Fruit fly (Drosophila melanogaster): ENCODE data around the gene Amun.

Gene Amun

dm6 chrX:11715937-11716730, 769 bp upstream of the Amun start (continued):
- TF ChIP-seq woc (GFP tag; optimal IDR thresholded peaks at IDR 0.05) (peak; percentile 97), Vsx2 (GFP tag; optimal IDR thresholded peaks at IDR 0.05; ENCODE audit: partially characterized antibody) (no peak), dmrt93B (GFP tag; optimal IDR thresholded peaks at IDR 0.05) (peak; percentile 84), Hnf4 (GFP tag; optimal IDR thresholded peaks at IDR 0.05) (peak; percentile 76)

- no peak for TF ChIP-seq pan (optimal IDR thresholded peaks at IDR 0.05)
- TF ChIP-seq Abd-B (GFP tag; optimal IDR thresholded peaks at IDR 0.05) = no peak
- no peak for TF ChIP-seq lola (GFP tag; optimal IDR thresholded peaks at IDR 0.05)
- TF ChIP-seq CG32264 (GFP tag; optimal IDR thresholded peaks at IDR 0.05) = no peak
- TF ChIP-seq HLH106 (tag; optimal IDR thresholded peaks at IDR 0.05) = peak; percentile 47
- no peak for TF ChIP-seq jim (GFP tag; optimal IDR thresholded peaks at IDR 0.05)
- TF ChIP-seq br (GFP tag; optimal IDR thresholded peaks at IDR 0.05) = peak; percentile 62
- no peak for TF ChIP-seq tai (GFP tag; optimal IDR thresholded peaks at IDR 0.05)
- no peak for TF ChIP-seq N (GFP tag; optimal IDR thresholded peaks at IDR 0.05)
- TF ChIP-seq psq (GFP tag; optimal IDR thresholded peaks at IDR 0.05) = peak; percentile 99
- no peak for TF ChIP-seq Mio (GFP tag; optimal IDR thresholded peaks at IDR 0.05)
- TF ChIP-seq usp (GFP tag; optimal IDR thresholded peaks at IDR 0.05) = no peak
- peak; percentile 44 for TF ChIP-seq dmrt93B (GFP tag; optimal IDR thresholded peaks at IDR 0.05)
- TF ChIP-seq Dif (GFP tag; optimal IDR thresholded peaks at IDR 0.05; ENCODE audit: partially characterized antibody) = no peak
- TF ChIP-seq CrebA (GFP tag; optimal IDR thresholded peaks at IDR 0.05; ENCODE audit: borderline replicate concordance) = no peak
- TF ChIP-seq Hr78 (GFP tag; optimal IDR thresholded peaks at IDR 0.05) = no peak
- peak in 1 of 2 experiments; percentile 56 for TF ChIP-seq foxo (GFP tag; optimal IDR thresholded peaks at IDR 0.05)
- TF ChIP-seq GATAd (GFP tag; optimal IDR thresholded peaks at IDR 0.05) = no peak
- TF ChIP-seq rgr (GFP tag; optimal IDR thresholded peaks at IDR 0.05) = no peak
- TF ChIP-seq dsf (GFP tag; optimal IDR thresholded peaks at IDR 0.05; ENCODE audit: borderline replicate concordance) = no peak
- no peak for TF ChIP-seq sage (GFP tag; optimal IDR thresholded peaks at IDR 0.05)
- TF ChIP-seq fru (GFP tag; optimal IDR thresholded peaks at IDR 0.05) = peak; percentile 28
- TF ChIP-seq sv (GFP tag; optimal IDR thresholded peaks at IDR 0.05) = no peak
- TF ChIP-seq woc (GFP tag; optimal IDR thresholded peaks at IDR 0.05) = peak; percentile 88
- peak; percentile 15 to 57 for TF ChIP-seq dl (GFP tag; optimal IDR thresholded peaks at IDR 0.05; ENCODE audit: insufficient read depth in 1 of 2, partially characterized antibody in 2 of 2)
- TF ChIP-seq ey (GFP tag; optimal IDR thresholded peaks at IDR 0.05) = no peak
- no peak for TF ChIP-seq Rel (GFP tag; optimal IDR thresholded peaks at IDR 0.05)
- TF ChIP-seq Rel (tag; optimal IDR thresholded peaks at IDR 0.05) = peak; percentile 42
- no peak for TF ChIP-seq Dfd (GFP tag; optimal IDR thresholded peaks at IDR 0.05)
- TF ChIP-seq Jra (GFP tag; optimal IDR thresholded peaks at IDR 0.05) = no peak
- no peak for TF ChIP-seq Sp1 (GFP tag; optimal IDR thresholded peaks at IDR 0.05)
- TF ChIP-seq Vsx2 (GFP tag; optimal IDR thresholded peaks at IDR 0.05; ENCODE audit: partially characterized antibody) = no peak
- TF ChIP-seq Hr83 (GFP tag; optimal IDR thresholded peaks at IDR 0.05; ENCODE audit: poor library complexity, severe bottlenecking) = peak; percentile 22
- TF ChIP-seq brk (GFP tag; optimal IDR thresholded peaks at IDR 0.05) = peak; percentile 48
- TF ChIP-seq OdsH (GFP tag; optimal IDR thresholded peaks at IDR 0.05) = peak; percentile 40
- TF ChIP-seq Myc (optimal IDR thresholded peaks at IDR 0.05) = no peak
- TF ChIP-seq h (GFP tag; optimal IDR thresholded peaks at IDR 0.05) = no peak
- no peak for TF ChIP-seq CG9705 (GFP tag; optimal IDR thresholded peaks at IDR 0.05)
- no peak for TF ChIP-seq Hnf4 (GFP tag; optimal IDR thresholded peaks at IDR 0.05)
Measured at dm6 chrX:11714529-11715262, 669 bp downstream of the Amun start.

All from whole organism, wandering third instar larva.